Worm (Caenorhabditis elegans) whole organism, young adult: ENCODE data around the gene srg-2.

ENCODE experiments used
- efl-1 ChIP-seq: fragments of 150-350 bp; optimal IDR thresholded peaks from 2 replicates; lab custom pipeline; 2014; ENCODE audit warnings: missing biosample characterization, missing genetic modification reagents, missing genetic modification characterization
- unc-62 ChIP-seq: fragments of 150-350 bp; optimal IDR thresholded peaks from 2 replicates; lab custom pipeline; 2014; ENCODE audit warnings: missing biosample characterization, missing genetic modification reagents, missing genetic modification characterization

ce11 chrIII:6285890-6286289 is 25.9 kb upstream of the srg-2 start, which contains the start of gene gadr-3:
- TF ChIP-seq efl-1 (GFP tag; lab: Kevin White, UChicago) (no peak), unc-62 (GFP tag; lab: Kevin White, UChicago) (no peak)
